Fruit fly (Drosophila melanogaster) whole organism, embryonic: ENCODE measurements around the gene AlaRS-m.

ENCODE experiments used
- CG11093 ChIP-seq: fragments of 200-800 bp; sonication (Bioruptor generic); IDR thresholded peaks from 3 replicates; pipeline ENCODE4 v1.3.6; 2022; ENCODE audit warnings: missing biosample characterization, missing genetic modification characterization
- CG11456 ChIP-seq: fragments of 200-800 bp; sonication (Bioruptor generic); IDR thresholded peaks from 3 replicates; pipeline ENCODE4 v1.3.6; 2022; ENCODE audit warnings: missing biosample characterization, missing genetic modification characterization
- CG11560 ChIP-seq: fragments of 200-800 bp; sonication (Bioruptor generic); IDR thresholded peaks from 3 replicates; pipeline ENCODE4 v1.3.6; 2022; ENCODE audit warnings: missing biosample characterization, missing genetic modification characterization
- CG12236 ChIP-seq: fragments of 200-800 bp; sonication (Bioruptor generic); optimal IDR thresholded peaks from 2 replicates; lab custom pipeline; 2016; ENCODE audit warnings: missing biosample characterization, missing genetic modification characterization
- CG15269 ChIP-seq: fragments of 200-800 bp; sonication (Bioruptor generic); optimal IDR thresholded peaks from 2 replicates; lab custom pipeline; 2018; ENCODE audit warnings: missing biosample characterization, mild to moderate bottlenecking, missing genetic modification characterization, moderate library complexity
- CG1647 ChIP-seq: fragments of 200-800 bp; sonication (Bioruptor generic); optimal IDR thresholded peaks from 3 replicates; lab custom pipeline; 2016; ENCODE audit warnings: missing biosample characterization, missing genetic modification characterization
- CG2889 ChIP-seq: fragments of 200-800 bp; sonication (Bioruptor generic); IDR thresholded peaks from 3 replicates; pipeline ENCODE4 v1.3.6; 2022; ENCODE audit warnings: missing biosample characterization, missing genetic modification characterization
- CG32772 ChIP-seq: fragments of 200-800 bp; sonication (Bioruptor generic); IDR thresholded peaks from 2 replicates; pipeline ENCODE4 v1.3.6; 2022; ENCODE audit warnings: missing biosample characterization, missing genetic modification characterization
- CG3281 ChIP-seq: fragments of 200-800 bp; sonication (Bioruptor generic); optimal IDR thresholded peaks from 3 replicates; lab custom pipeline; 2017; ENCODE audit warnings: missing biosample characterization, mild to moderate bottlenecking, missing genetic modification characterization
- CG34422 ChIP-seq: fragments of 200-800 bp; sonication (Bioruptor generic); IDR thresholded peaks from 3 replicates; pipeline ENCODE4 v1.3.6; 2022; ENCODE audit warnings: missing biosample characterization, missing genetic modification characterization
- CG4282 ChIP-seq: fragments of 200-800 bp; sonication (Bioruptor generic); optimal IDR thresholded peaks from 2 replicates; lab custom pipeline; 2016; ENCODE audit warnings: missing biosample characterization, missing genetic modification characterization
- CG4617 ChIP-seq: fragments of 200-800 bp; sonication (Bioruptor generic); optimal IDR thresholded peaks from 3 replicates; lab custom pipeline; 2016; ENCODE audit warnings: missing biosample characterization, missing genetic modification characterization, borderline replicate concordance
- CG5180 ChIP-seq: fragments of 200-800 bp; sonication (Bioruptor generic); optimal IDR thresholded peaks from 3 replicates; lab custom pipeline; 2017; ENCODE audit warnings: missing biosample characterization, missing genetic modification characterization, mild to moderate bottlenecking, moderate library complexity, missing genetic modification reagents
- CG7357 ChIP-seq: fragments of 200-800 bp; sonication (Bioruptor generic); IDR thresholded peaks from 3 replicates; pipeline ENCODE4 v1.3.6; 2022; ENCODE audit warnings: missing biosample characterization, missing genetic modification characterization
- CG7745 ChIP-seq: fragments of 200-800 bp; sonication (Bioruptor generic); optimal IDR thresholded peaks from 2 replicates; lab custom pipeline; 2018; ENCODE audit warnings: missing biosample characterization, mild to moderate bottlenecking, missing genetic modification characterization, moderate library complexity
- CG7987 ChIP-seq: fragments of 200-800 bp; sonication (Bioruptor generic); optimal IDR thresholded peaks from 2 replicates; lab custom pipeline; 2018; ENCODE audit warnings: missing biosample characterization, mild to moderate bottlenecking, missing genetic modification characterization, moderate library complexity
- Doc2 ChIP-seq: fragments of 200-800 bp; sonication (Bioruptor generic); IDR thresholded peaks from 2 replicates; pipeline ENCODE4 v1.3.6; 2022; ENCODE audit warnings: missing biosample characterization, missing genetic modification characterization
- ERR ChIP-seq: fragments of 200-800 bp; sonication (Bioruptor generic); optimal IDR thresholded peaks from 2 replicates; lab custom pipeline; 2016; ENCODE audit warnings: missing biosample characterization, missing genetic modification characterization
- Hr39 ChIP-seq: fragments of >200 bp; optimal IDR thresholded peaks from 2 replicates; lab custom pipeline; 2017
- Hsf ChIP-seq: fragments of 200-800 bp; sonication (Bioruptor generic); optimal IDR thresholded peaks from 3 replicates; lab custom pipeline; 2016; ENCODE audit warnings: missing biosample characterization, missing genetic modification characterization
- Jarid2 ChIP-seq: fragments of 200-800 bp; sonication (Bioruptor generic); optimal IDR thresholded peaks from 3 replicates; lab custom pipeline; 2017; ENCODE audit warnings: mild to moderate bottlenecking, missing biosample characterization, missing genetic modification reagents, missing genetic modification characterization
- Meics ChIP-seq: fragments of 200-800 bp; sonication (Bioruptor generic); optimal IDR thresholded peaks from 2 replicates; lab custom pipeline; 2017; ENCODE audit warnings: missing biosample characterization, mild to moderate bottlenecking, missing genetic modification characterization
- Neu2 ChIP-seq: fragments of 200-800 bp; sonication (Bioruptor generic); optimal IDR thresholded peaks from 3 replicates; lab custom pipeline; 2016; ENCODE audit warnings: missing biosample characterization, missing genetic modification characterization, borderline replicate concordance
- Opbp ChIP-seq: fragments of 200-800 bp; sonication (Bioruptor generic); IDR thresholded peaks from 3 replicates; pipeline ENCODE4 v1.3.6; 2022; ENCODE audit warnings: missing biosample characterization, missing genetic modification characterization; ENCODE audit not compliant: partially characterized antibody
- Trl ChIP-seq, 3 experiments: fragments of >200 bp in 2 of 3; fragments of 200-800 bp in 1 of 3; sonication (Bioruptor generic) in 1 of 3; optimal IDR thresholded peaks; 2 replicates in 1 of 3; 3 replicates in 2 of 3; lab custom pipeline; 2016 to 2017; ENCODE audit warnings: missing biosample characterization in 1 of 3, missing genetic modification characterization in 1 of 3
- YL-1 ChIP-seq: fragments of 200-800 bp; sonication (Bioruptor generic); optimal IDR thresholded peaks from 3 replicates; lab custom pipeline; 2017; ENCODE audit warnings: missing biosample characterization, mild to moderate bottlenecking, missing genetic modification characterization
- al ChIP-seq: fragments of 200-800 bp; sonication (Bioruptor generic); IDR thresholded peaks from 2 replicates; pipeline ENCODE4 v1.3.6; 2022; ENCODE audit warnings: missing biosample characterization, missing genetic modification characterization
- ap ChIP-seq: fragments of 200-800 bp; sonication (Bioruptor generic); IDR thresholded peaks from 2 replicates; pipeline ENCODE4 v1.3.6; 2022; ENCODE audit warnings: missing biosample characterization, missing genetic modification characterization
- ash1 ChIP-seq: fragments of 200-800 bp; sonication (Bioruptor generic); optimal IDR thresholded peaks from 2 replicates; lab custom pipeline; 2018; ENCODE audit warnings: missing biosample characterization, mild to moderate bottlenecking, missing genetic modification characterization
- chn ChIP-seq: fragments of 200-800 bp; sonication (Bioruptor generic); optimal IDR thresholded peaks from 2 replicates; lab custom pipeline; 2016; ENCODE audit warnings: missing biosample characterization, missing genetic modification characterization
- dpn ChIP-seq, 2 experiments: fragments of 200-800 bp; sonication (Bioruptor generic); optimal IDR thresholded peaks; 3 replicates each; lab custom pipeline; 2016; ENCODE audit warnings: missing biosample characterization in 2 of 2, missing genetic modification characterization in 2 of 2
- en ChIP-seq: fragments of 200-800 bp; sonication (Bioruptor generic); optimal IDR thresholded peaks from 2 replicates; lab custom pipeline; 2016; ENCODE audit warnings: missing biosample characterization, missing genetic modification characterization
- eve ChIP-seq, 2 experiments: fragments of >200 bp; optimal IDR thresholded peaks; 2 replicates each; lab custom pipeline; 2017; ENCODE audit warnings: missing biosample characterization in 2 of 2, missing genetic modification characterization in 2 of 2
- ftz-f1 ChIP-seq: fragments of 200-800 bp; sonication (Bioruptor generic); optimal IDR thresholded peaks from 2 replicates; lab custom pipeline; 2016; ENCODE audit warnings: missing biosample characterization, missing genetic modification characterization
- hb ChIP-seq: fragments of 200-800 bp; sonication (Bioruptor generic); IDR thresholded peaks from 3 replicates; pipeline ENCODE4 v1.3.6; 2022; ENCODE audit warnings: missing biosample characterization, missing genetic modification characterization; ENCODE audit not compliant: partially characterized antibody
- jing ChIP-seq: fragments of 200-800 bp; sonication (Bioruptor generic); optimal IDR thresholded peaks from 2 replicates; lab custom pipeline; 2018; ENCODE audit warnings: missing biosample characterization, mild to moderate bottlenecking, missing genetic modification characterization
- lab ChIP-seq: fragments of 200-800 bp; sonication (Bioruptor generic); optimal IDR thresholded peaks from 3 replicates; lab custom pipeline; 2017; ENCODE audit warnings: missing biosample characterization, missing genetic modification characterization, mild to moderate bottlenecking, moderate library complexity, missing genetic modification reagents
- mirr ChIP-seq: fragments of 200-800 bp; sonication (Bioruptor generic); optimal IDR thresholded peaks from 3 replicates; lab custom pipeline; 2018; ENCODE audit warnings: missing biosample characterization, mild to moderate bottlenecking, missing genetic modification characterization
- peb ChIP-seq: fragments of 200-800 bp; sonication (Bioruptor generic); IDR thresholded peaks from 2 replicates; pipeline ENCODE4 v1.3.6; 2022; ENCODE audit warnings: missing biosample characterization, missing genetic modification characterization
- sna ChIP-seq: fragments of 200-800 bp; sonication (Bioruptor generic); IDR thresholded peaks from 2 replicates; pipeline ENCODE4 v1.3.6; 2022; ENCODE audit warnings: missing biosample characterization, missing genetic modification characterization; ENCODE audit not compliant: partially characterized antibody
- toy ChIP-seq: fragments of 200-800 bp; sonication (Bioruptor generic); IDR thresholded peaks from 2 replicates; pipeline ENCODE4 v1.3.6; 2022; ENCODE audit warnings: missing biosample characterization, missing genetic modification characterization
- trem ChIP-seq: fragments of 200-800 bp; optimal IDR thresholded peaks from 3 replicates; lab custom pipeline; 2019; ENCODE audit warnings: missing biosample characterization, mild to moderate bottlenecking, missing genetic modification characterization, moderate library complexity
- tx ChIP-seq: fragments of 200-800 bp; sonication (Bioruptor generic); optimal IDR thresholded peaks from 2 replicates; lab custom pipeline; 2016; ENCODE audit warnings: missing biosample characterization, missing genetic modification characterization

AlaRS-m gene

DNA sequence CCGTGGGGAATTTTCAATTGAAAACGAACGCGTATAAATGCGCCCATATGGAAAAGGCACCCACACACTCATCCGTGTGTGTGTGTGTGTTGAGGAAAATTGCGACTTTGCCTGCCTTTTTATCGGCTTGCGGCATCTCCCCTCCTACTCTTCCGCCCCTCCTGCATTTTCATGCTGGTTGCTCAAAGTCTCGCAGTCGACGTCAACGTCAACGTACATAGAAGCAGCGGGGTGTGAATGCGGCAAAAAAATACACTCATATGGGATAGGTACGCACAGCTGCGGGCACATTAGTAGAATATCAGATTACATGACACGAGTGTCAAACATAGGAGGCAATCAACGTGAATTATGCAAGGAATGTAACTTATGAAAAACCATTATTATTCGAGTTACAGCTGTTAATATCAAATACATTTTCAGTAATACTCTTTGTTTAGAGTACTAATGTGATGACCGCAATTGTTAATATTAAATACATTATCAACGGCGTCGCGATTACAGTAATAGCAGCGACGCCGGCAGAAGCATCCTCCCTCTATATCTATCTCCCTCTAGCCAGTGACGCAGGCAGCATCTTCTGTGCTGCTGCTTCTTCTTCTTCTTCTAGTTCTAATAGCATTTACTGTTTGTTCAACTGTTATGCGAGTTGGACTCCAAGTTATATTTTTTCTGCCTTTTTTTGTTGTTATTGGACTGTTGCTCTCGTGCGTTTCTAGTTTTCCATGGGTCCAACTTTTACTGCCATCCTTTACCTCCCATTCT lies 41.1 kb downstream of the AlaRS-m start (continued):
- TF ChIP-seq CG34422 (GFP tag; lab: Robert Waterston, UW) (peak; percentile 90), CG11560 (peak; percentile 52; the same call in 1 of the 3 replicates), trem (peak; percentile 92), CG4617 (GFP tag; lab: Kevin White, UChicago) (peak; percentile 33), Jarid2 (GFP tag; lab: Kevin White, UChicago) (peak; percentile 79), CG3281 (GFP tag; lab: Kevin White, UChicago) (peak; percentile 88), YL-1 (GFP tag; lab: Kevin White, UChicago) (peak; percentile 50), Hr39 (lab: Kevin White, UChicago) (no peak), CG11093 (peak; percentile 83), hb (GFP tag; lab: Robert Waterston, UW) (no peak), ash1 (GFP tag; lab: Kevin White, UChicago) (no peak), jing (GFP tag; lab: Kevin White, UChicago) (peak; percentile 90), dpn (GFP tag; optimal IDR thresholded peaks at IDR 0.05; lab: Kevin White, UChicago) (peak; percentile 88 to 90), CG15269 (peak; percentile 83), Opbp (GFP tag; lab: Robert Waterston, UW) (no peak), chn (GFP tag; lab: Kevin White, UChicago) (peak; percentile 82), Hsf (peak; percentile 89), CG2889 (GFP tag; lab: Robert Waterston, UW) (peak; percentile 62; the same call in 2 of the 3 replicates), toy (GFP tag; lab: Robert Waterston, UW) (peak; percentile 47; the same call in 1 of the 2 replicates), CG4282 (peak; percentile 34), Trl (optimal IDR thresholded peaks at IDR 0.05; lab: Kevin White, UChicago) (peak in 1 of 2 experiments; percentile 8), Trl (GFP tag; optimal IDR thresholded peaks at IDR 0.05; lab: Kevin White, UChicago) (peak; percentile 88), ftz-f1 (GFP tag; lab: Kevin White, UChicago) (no peak), en (GFP tag; lab: Kevin White, UChicago) (peak; percentile 86), peb (GFP tag; lab: Robert Waterston, UW) (peak; percentile 84), CG1647 (peak; percentile 87), Neu2 (GFP tag; lab: Kevin White, UChicago) (no peak), CG7745 (peak; percentile 54), CG11456 (GFP tag; lab: Robert Waterston, UW) (peak; percentile 78), CG12236 (GFP tag; lab: Kevin White, UChicago) (peak; percentile 76), ERR (peak; percentile 74), eve (GFP tag; optimal IDR thresholded peaks at IDR 0.05; lab: Kevin White, UChicago) (peak in 1 of 2 experiments; percentile 90), CG32772 (GFP tag; lab: Robert Waterston, UW) (peak; percentile 88), al (GFP tag; lab: Robert Waterston, UW) (peak; percentile 74), CG7987 (peak; percentile 63), mirr (no peak), tx (peak; percentile 77), lab (GFP tag; lab: Kevin White, UChicago) (peak; percentile 94), sna (GFP tag; lab: Robert Waterston, UW) (no peak), CG7357 (GFP tag; lab: Robert Waterston, UW) (peak; percentile 77), ap (peak; percentile 76), Doc2 (GFP tag; lab: Robert Waterston, UW) (no peak), Meics (GFP tag; lab: Kevin White, UChicago) (peak; percentile 87), CG5180 (GFP tag; lab: Kevin White, UChicago) (peak; percentile 67)
- TF ChIP-seq, all 482 proteins: peak for 420
